Worm (Caenorhabditis elegans): ENCODE measurements around the gene F23G4.1.

DNA sequence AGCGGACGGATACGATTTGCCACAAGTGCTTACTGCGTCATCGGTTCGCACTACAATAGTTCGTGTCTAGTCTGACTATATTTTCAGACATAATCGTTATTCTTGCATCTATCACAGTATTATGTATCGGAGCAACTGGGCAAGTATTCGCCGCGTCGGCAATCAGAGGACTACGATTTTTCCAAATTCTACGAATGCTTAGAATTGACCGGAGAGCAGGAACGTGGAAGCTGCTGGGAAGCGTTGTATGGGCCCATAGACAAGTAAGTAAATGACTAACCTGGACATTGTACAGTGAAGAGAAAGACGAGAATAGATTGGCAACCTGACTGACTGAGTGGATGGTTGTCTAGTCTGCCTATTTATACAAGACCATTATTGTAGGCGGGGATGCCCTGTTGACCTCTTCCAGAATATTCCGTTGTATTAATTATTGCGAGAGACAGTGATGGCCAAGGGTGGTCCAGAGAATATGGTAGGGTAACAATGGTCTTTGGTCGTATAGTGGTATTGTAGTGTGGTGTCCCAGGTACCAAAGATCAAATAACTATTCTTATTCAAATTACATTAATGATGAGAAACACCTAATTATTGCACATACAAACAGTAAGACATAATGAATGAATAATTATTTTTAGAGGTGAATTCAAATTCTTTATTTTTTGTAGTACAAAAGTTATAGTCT is 19.7 kb upstream of the F23G4.1 start, which contains the start of gene clec-266:
- TF ChIP-seq aly-2 (tag; optimal IDR thresholded peaks at IDR 0.05) = no peak
- TF ChIP-seq mab-5 (tag; optimal IDR thresholded peaks at IDR 0.05) = no peak
- no peak for TF ChIP-seq skn-1 (tag; optimal IDR thresholded peaks at IDR 0.05)
- TF ChIP-seq elt-3 (tag; optimal IDR thresholded peaks at IDR 0.05) = no peak
- TF ChIP-seq nhr-12 (tag; optimal IDR thresholded peaks at IDR 0.05) = no peak
- TF ChIP-seq lin-39 (tag; optimal IDR thresholded peaks at IDR 0.05) = no peak
- TF ChIP-seq nhr-11 (tag; optimal IDR thresholded peaks at IDR 0.05) = no peak
- TF ChIP-seq lsy-2 (tag; optimal IDR thresholded peaks at IDR 0.05) = no peak
- no peak for TF ChIP-seq R02D3.7 (tag; optimal IDR thresholded peaks at IDR 0.05)
- no peak for TF ChIP-seq fos-1 (tag; optimal IDR thresholded peaks at IDR 0.05)
- TF ChIP-seq unc-62 (GFP tag; optimal IDR thresholded peaks at IDR 0.05) = no peak
- no peak for TF ChIP-seq nhr-10 (tag; optimal IDR thresholded peaks at IDR 0.05)
- TF ChIP-seq zag-1 (tag; optimal IDR thresholded peaks at IDR 0.05) = no peak
